Fruit fly (Drosophila melanogaster) S2 (cell line): ENCODE measurements around the gene Pif1A.

Experiments
- CG8478 ChIP-seq: fragments of >200 bp; optimal IDR thresholded peaks from 2 replicates; lab custom pipeline; 2018
- CTCF ChIP-seq, 2 experiments: fragments of >200 bp; optimal IDR thresholded peaks; 2 replicates each; lab custom pipeline; 2018

dm6 chr3R:8819551-8820057 lies 18.6 kb upstream of the Pif1A start:
- TF ChIP-seq CG8478 (lab: Kevin White, UChicago) (no peak), CTCF (optimal IDR thresholded peaks at IDR 0.05; lab: Kevin White, UChicago) (no peak)
